Worm (Caenorhabditis elegans): ENCODE results near the gene Y48C3A.14.

ce11 chrII:13367784-13368183 is 21.8 kb upstream of the Y48C3A.14 start:
- TF ChIP-seq irx-1 (tag; optimal IDR thresholded peaks at IDR 0.05) (no peak), unc-30 (tag; optimal IDR thresholded peaks at IDR 0.05) (no peak)

Data from whole organism, L1 larva.